Fruit fly (Drosophila melanogaster) whole organism, wandering third instar larva: ENCODE measurements around the gene iav.

ENCODE experiments used
- Abd-B ChIP-seq: fragments of >200 bp; optimal IDR thresholded peaks from 2 replicates; lab custom pipeline; 2017; ENCODE audit warnings: missing biosample characterization, missing genetic modification characterization
- CG32264 ChIP-seq: fragments of 200-800 bp; sonication (Bioruptor generic); optimal IDR thresholded peaks from 2 replicates; lab custom pipeline; 2016; ENCODE audit warnings: missing biosample characterization, missing genetic modification characterization
- CG9705 ChIP-seq: fragments of 200-800 bp; sonication (Bioruptor generic); optimal IDR thresholded peaks from 2 replicates; lab custom pipeline; 2018; ENCODE audit warnings: missing biosample characterization, mild to moderate bottlenecking, missing genetic modification characterization
- Dfd ChIP-seq: fragments of >200 bp; optimal IDR thresholded peaks from 2 replicates; lab custom pipeline; 2017; ENCODE audit warnings: missing biosample characterization, missing genetic modification characterization
- Dif ChIP-seq: fragments of 200-275, 200-300 bp; sonication (Bioruptor generic); optimal IDR thresholded peaks from 2 replicates; lab custom pipeline; 2018; ENCODE audit warnings: missing biosample characterization, missing genetic modification characterization; ENCODE audit not compliant: partially characterized antibody
- GATAd ChIP-seq: sonication (Bioruptor generic); optimal IDR thresholded peaks from 2 replicates; lab custom pipeline; 2016; ENCODE audit warnings: missing biosample characterization, missing genetic modification characterization
- HLH106 ChIP-seq: fragments of 200-800 bp; optimal IDR thresholded peaks from 3 replicates; lab custom pipeline; 2019; ENCODE audit warnings: missing biosample characterization, mild to moderate bottlenecking, missing genetic modification characterization, moderate library complexity
- Hnf4 ChIP-seq: fragments of 200-800 bp; sonication (Bioruptor generic); optimal IDR thresholded peaks from 2 replicates; lab custom pipeline; 2016; ENCODE audit warnings: missing biosample characterization, mild to moderate bottlenecking, missing genetic modification characterization
- Hr78 ChIP-seq: fragments of >200 bp; optimal IDR thresholded peaks from 2 replicates; lab custom pipeline; 2017; ENCODE audit warnings: missing biosample characterization, missing genetic modification characterization
- Hr83 ChIP-seq: fragments of 200-300 bp; sonication (Bioruptor generic); optimal IDR thresholded peaks from 2 replicates; lab custom pipeline; 2016; ENCODE audit warnings: missing biosample characterization, mild to moderate bottlenecking, missing genetic modification characterization, moderate library complexity; ENCODE audit not compliant: poor library complexity, severe bottlenecking
- Jra ChIP-seq: sonication (Bioruptor generic); optimal IDR thresholded peaks from 2 replicates; lab custom pipeline; 2016; ENCODE audit warnings: missing biosample characterization, missing genetic modification characterization
- Mio ChIP-seq: sonication (Bioruptor generic); optimal IDR thresholded peaks from 2 replicates; lab custom pipeline; 2016; ENCODE audit warnings: missing biosample characterization, missing genetic modification characterization
- Myc ChIP-seq: fragments of >200 bp; optimal IDR thresholded peaks from 2 replicates; lab custom pipeline; 2017
- N ChIP-seq: fragments of >200 bp; optimal IDR thresholded peaks from 2 replicates; lab custom pipeline; 2018; ENCODE audit warnings: missing biosample characterization, missing external identifiers, missing genetic modification characterization
- OdsH ChIP-seq: fragments of 200-800 bp; sonication (Bioruptor generic); optimal IDR thresholded peaks from 2 replicates; lab custom pipeline; 2016; ENCODE audit warnings: missing biosample characterization, mild to moderate bottlenecking, missing genetic modification characterization
- Rel ChIP-seq, 2 experiments: fragments of 200-800 bp; sonication (Bioruptor generic) in 1 of 2; optimal IDR thresholded peaks; 2 replicates in 1 of 2; 3 replicates in 1 of 2; lab custom pipeline; 2016 to 2019; ENCODE audit warnings: mild to moderate bottlenecking in 2 of 2, missing biosample characterization in 2 of 2, missing genetic modification characterization in 2 of 2, moderate library complexity in 1 of 2
- Sp1 ChIP-seq: fragments of 200-800 bp; sonication (Bioruptor generic); optimal IDR thresholded peaks from 3 replicates; lab custom pipeline; 2019; ENCODE audit warnings: missing biosample characterization, mild to moderate bottlenecking, missing genetic modification characterization, moderate library complexity
- Vsx2 ChIP-seq: fragments of 200-300, 225-300 bp; sonication (Bioruptor generic); optimal IDR thresholded peaks from 2 replicates; lab custom pipeline; 2018; ENCODE audit warnings: missing biosample characterization, missing genetic modification characterization; ENCODE audit not compliant: partially characterized antibody
- br ChIP-seq: fragments of 200-800 bp; sonication (Bioruptor generic); optimal IDR thresholded peaks from 2 replicates; lab custom pipeline; 2016; ENCODE audit warnings: missing biosample characterization, missing genetic modification characterization
- brk ChIP-seq: fragments of 200-800 bp; sonication (Bioruptor generic); optimal IDR thresholded peaks from 2 replicates; lab custom pipeline; 2016; ENCODE audit warnings: missing biosample characterization, mild to moderate bottlenecking, missing genetic modification characterization
- dl ChIP-seq, 2 experiments: fragments of 175-275, 200-275 bp in 1 of 2; fragments of 200-275 bp in 1 of 2; sonication (Bioruptor generic); optimal IDR thresholded peaks; lab custom pipeline; 2018; ENCODE audit warnings: mild to moderate bottlenecking in 2 of 2, missing biosample characterization in 2 of 2, missing genetic modification characterization in 2 of 2, moderate library complexity in 2 of 2; ENCODE audit not compliant: partially characterized antibody in 2 of 2, insufficient read depth in 1 of 2
- dmrt93B ChIP-seq: fragments of 200-800 bp; sonication (Bioruptor generic); optimal IDR thresholded peaks from 2 replicates; lab custom pipeline; 2018; ENCODE audit warnings: missing biosample characterization, mild to moderate bottlenecking, missing genetic modification characterization
- dsf ChIP-seq: sonication (Bioruptor generic); optimal IDR thresholded peaks from 2 replicates; lab custom pipeline; 2016; ENCODE audit warnings: missing biosample characterization, missing genetic modification characterization, borderline replicate concordance
- ey ChIP-seq: fragments of 200-800 bp; sonication (Bioruptor generic); optimal IDR thresholded peaks from 2 replicates; lab custom pipeline; 2016; ENCODE audit warnings: missing biosample characterization, missing genetic modification characterization
- foxo ChIP-seq, 2 experiments: fragments of 200-800 bp; sonication (Bioruptor generic); optimal IDR thresholded peaks; 2 replicates in 1 of 2; 3 replicates in 1 of 2; lab custom pipeline; 2016 to 2017; ENCODE audit warnings: missing biosample characterization in 2 of 2, missing genetic modification characterization in 2 of 2
- fru ChIP-seq: fragments of 200-800 bp; sonication (Bioruptor generic); optimal IDR thresholded peaks from 3 replicates; lab custom pipeline; 2016; ENCODE audit warnings: missing biosample characterization, mild to moderate bottlenecking, missing genetic modification characterization
- h ChIP-seq: fragments of 200-800 bp; sonication (Bioruptor generic); optimal IDR thresholded peaks from 3 replicates; lab custom pipeline; 2016; ENCODE audit warnings: missing biosample characterization, mild to moderate bottlenecking, missing genetic modification characterization
- jim ChIP-seq: fragments of 175-275, 200-325 bp; sonication (Bioruptor generic); optimal IDR thresholded peaks from 2 replicates; lab custom pipeline; 2016; ENCODE audit warnings: missing biosample characterization, mild to moderate bottlenecking, missing genetic modification characterization
- lola ChIP-seq: fragments of >200 bp; optimal IDR thresholded peaks from 2 replicates; lab custom pipeline; 2017; ENCODE audit warnings: missing biosample characterization, missing genetic modification characterization
- pan ChIP-seq: fragments of >200 bp; optimal IDR thresholded peaks from 2 replicates; lab custom pipeline; 2017
- psq ChIP-seq: fragments of 200-800 bp; sonication (Bioruptor generic); optimal IDR thresholded peaks from 3 replicates; lab custom pipeline; 2017; ENCODE audit warnings: missing biosample characterization, mild to moderate bottlenecking, missing genetic modification characterization, moderate library complexity
- rgr ChIP-seq: fragments of 200-800 bp; sonication (Bioruptor generic); optimal IDR thresholded peaks from 3 replicates; lab custom pipeline; 2016; ENCODE audit warnings: missing biosample characterization, mild to moderate bottlenecking, missing genetic modification characterization
- sage ChIP-seq: fragments of 200-800 bp; sonication (Bioruptor generic); optimal IDR thresholded peaks from 2 replicates; lab custom pipeline; 2016; ENCODE audit warnings: missing biosample characterization, mild to moderate bottlenecking, missing genetic modification characterization
- sv ChIP-seq: fragments of 200-800 bp; sonication (Bioruptor generic); optimal IDR thresholded peaks from 3 replicates; lab custom pipeline; 2016; ENCODE audit warnings: missing biosample characterization, missing genetic modification characterization
- tai ChIP-seq: sonication (Bioruptor generic); optimal IDR thresholded peaks from 2 replicates; lab custom pipeline; 2016; ENCODE audit warnings: missing biosample characterization, missing genetic modification characterization
- usp ChIP-seq: fragments of >200 bp; optimal IDR thresholded peaks from 2 replicates; lab custom pipeline; 2017; ENCODE audit warnings: missing biosample characterization, missing genetic modification characterization
- woc ChIP-seq: sonication (Bioruptor generic); optimal IDR thresholded peaks from 2 replicates; lab custom pipeline; 2016; ENCODE audit warnings: missing biosample characterization, mild to moderate bottlenecking, missing genetic modification characterization

Gene iav

dm6 chrX:6843841-6844440 lies 30.2 kb downstream of the iav start, which contains the start of the genes CG14435 and Tmf (continued):
- TF ChIP-seq tai (GFP tag; lab: Kevin White, UChicago) = no peak
- peak in 1 of 2 experiments; percentile 82 for TF ChIP-seq foxo (GFP tag; optimal IDR thresholded peaks at IDR 0.05; lab: Kevin White, UChicago)
- TF ChIP-seq Abd-B (GFP tag; lab: Kevin White, UChicago) = no peak

DNA sequence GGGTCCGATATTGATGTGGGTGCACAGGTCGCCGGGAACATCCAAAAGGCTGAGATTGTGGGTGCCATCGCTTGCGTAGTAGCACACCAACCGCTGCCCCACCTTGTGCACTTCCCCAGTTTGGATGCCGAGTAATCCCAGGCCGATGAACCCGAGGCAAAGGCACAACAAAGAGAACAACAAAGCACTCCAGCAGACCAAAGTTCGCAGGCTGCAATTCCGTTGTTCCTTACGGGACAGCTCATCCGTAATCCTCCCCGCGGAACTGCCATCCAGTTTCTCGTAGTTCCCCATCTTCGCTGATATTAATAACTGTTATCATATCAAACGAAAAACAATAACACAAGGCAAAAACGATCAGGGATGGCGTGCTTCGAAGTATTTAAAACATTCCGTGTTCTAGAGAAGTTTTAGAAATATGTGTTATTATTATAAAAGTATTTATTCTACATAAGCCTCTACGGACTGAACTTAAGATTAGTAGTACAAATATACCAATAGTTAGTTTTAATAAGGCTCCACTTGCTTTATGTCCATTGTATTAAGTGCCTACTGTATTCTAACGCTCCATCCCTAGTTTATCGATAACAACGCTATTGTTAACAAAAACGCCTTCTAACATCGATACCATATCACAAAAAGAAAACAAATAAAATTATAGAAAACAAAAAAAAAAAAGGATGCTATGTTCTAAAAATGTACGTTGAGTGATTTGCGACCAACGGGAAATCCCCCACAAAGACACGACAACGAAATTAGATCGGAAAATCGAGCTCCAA lies 35.6 kb downstream of the iav start, which contains the start of the genes Cht11 and CG4558:
Gene Cht11, minus strand, starts transcription at position 340 of the 779 bp plus-strand sequence.
Gene CG4558, plus strand, starts transcription at position 593 of the 779 bp plus-strand sequence.
- TF ChIP-seq Sp1 (GFP tag; lab: Kevin White, UChicago) = peak; percentile 88
- TF ChIP-seq pan (lab: Kevin White, UChicago) = no peak
- TF ChIP-seq jim (GFP tag; lab: Kevin White, UChicago) = no peak
- TF ChIP-seq Rel (GFP tag; optimal IDR thresholded peaks at IDR 0.05; lab: Kevin White, UChicago) = no peak
- peak; percentile 95 for TF ChIP-seq Rel (tag; optimal IDR thresholded peaks at IDR 0.05; lab: Kevin White, UChicago)
- TF ChIP-seq GATAd (GFP tag; lab: Kevin White, UChicago) = no peak
- peak; percentile 81 for TF ChIP-seq ey
- no peak for TF ChIP-seq Hr78 (GFP tag; lab: Kevin White, UChicago)
- TF ChIP-seq dsf (GFP tag; lab: Kevin White, UChicago) = peak; percentile 49
- TF ChIP-seq Jra (GFP tag; lab: Kevin White, UChicago) = peak; percentile 77
- TF ChIP-seq Dfd = no peak
- TF ChIP-seq sv (GFP tag; lab: Kevin White, UChicago) = peak; percentile 76
- no peak for TF ChIP-seq Vsx2
- peak; percentile 55 for TF ChIP-seq sage (GFP tag; lab: Kevin White, UChicago)
- no peak for TF ChIP-seq Abd-B (GFP tag; lab: Kevin White, UChicago)
- TF ChIP-seq Hr83 (GFP tag; lab: Kevin White, UChicago) = peak; percentile 6
- no peak for TF ChIP-seq tai (GFP tag; lab: Kevin White, UChicago)
- TF ChIP-seq Mio (GFP tag; lab: Kevin White, UChicago) = no peak
- peak; percentile 87 for TF ChIP-seq Hnf4
- TF ChIP-seq dmrt93B (GFP tag; lab: Kevin White, UChicago) = peak; percentile 62
- no peak for TF ChIP-seq CG32264 (GFP tag; lab: Kevin White, UChicago)
- no peak for TF ChIP-seq dl (GFP tag; optimal IDR thresholded peaks at IDR 0.05; lab: Kevin White, UChicago; ENCODE audit: insufficient read depth in 1 of 2, partially characterized antibody in 2 of 2)
- TF ChIP-seq Dif (GFP tag; lab: Kevin White, UChicago) = no peak
- no peak for TF ChIP-seq N (GFP tag; lab: Kevin White, UChicago)
- peak; percentile 79 for TF ChIP-seq br (GFP tag; lab: Kevin White, UChicago)
- TF ChIP-seq usp (GFP tag; lab: Kevin White, UChicago) = no peak
- peak; percentile 87 for TF ChIP-seq h (GFP tag; lab: Kevin White, UChicago)
- TF ChIP-seq fru = peak; percentile 89
- no peak for TF ChIP-seq brk (GFP tag; lab: Kevin White, UChicago)
- TF ChIP-seq OdsH = peak; percentile 84
- peak; percentile 90 for TF ChIP-seq HLH106 (tag; lab: Kevin White, UChicago)
- TF ChIP-seq lola (GFP tag; lab: Kevin White, UChicago) = no peak
- peak; percentile 87 for TF ChIP-seq rgr (GFP tag; lab: Kevin White, UChicago)
- TF ChIP-seq woc (GFP tag; lab: Kevin White, UChicago) = peak; percentile 84
- peak in 1 of 2 experiments; percentile 91 for TF ChIP-seq foxo (GFP tag; optimal IDR thresholded peaks at IDR 0.05; lab: Kevin White, UChicago)
- peak; percentile 80 for TF ChIP-seq CG9705 (GFP tag; lab: Kevin White, UChicago)
- TF ChIP-seq Myc (lab: Kevin White, UChicago) = no peak
- peak; percentile 90 for TF ChIP-seq psq
- TF ChIP-seq, all 38 proteins: peak for 20
